Fruit fly (Drosophila melanogaster) S2 (cell line): ENCODE results near the gene orion.

ENCODE experiments used
- CG8478 ChIP-seq: fragments of >200 bp; optimal IDR thresholded peaks from 2 replicates; lab custom pipeline; 2018
- CTCF ChIP-seq, 2 experiments: fragments of >200 bp; optimal IDR thresholded peaks; 2 replicates each; lab custom pipeline; 2018

DNA sequence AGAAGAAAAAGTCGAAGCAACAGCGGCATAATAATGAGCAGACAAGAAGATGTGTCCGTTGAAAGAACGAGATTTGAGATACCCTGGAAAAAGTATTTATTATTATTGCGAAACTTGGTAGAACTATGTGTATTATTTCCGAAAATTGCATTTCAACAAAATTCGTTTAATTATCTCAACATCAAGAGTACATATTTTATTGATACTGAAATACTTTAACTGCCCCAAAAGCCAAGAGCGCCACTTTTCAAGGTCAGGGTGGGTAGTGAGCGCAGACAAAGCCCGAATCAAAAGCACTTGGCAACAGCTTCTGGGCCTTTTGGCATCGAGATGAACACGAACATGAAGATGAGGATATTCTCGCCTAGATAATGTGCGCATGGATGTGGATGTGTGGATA is 32.5 kb upstream of the orion start:
- TF ChIP-seq CG8478 (lab: Kevin White, UChicago) (no peak), CTCF (optimal IDR thresholded peaks at IDR 0.05; lab: Kevin White, UChicago) (no peak)
